Worm (Caenorhabditis elegans) whole organism, late embryonic: Measurements from ENCODE around the gene R05G6.10.

Source experiments
- dmd-4 ChIP-seq: sonication (generic microtip); optimal IDR thresholded peaks from 2 replicates; lab custom pipeline; 2016; ENCODE audit warnings: borderline replicate concordance, missing genetic modification characterization, missing compliant biosample characterization
- nfya-1 ChIP-seq: sonication (generic microtip); optimal IDR thresholded peaks from 2 replicates; lab custom pipeline; 2017; ENCODE audit warnings: missing genetic modification characterization, mild to moderate bottlenecking, missing compliant biosample characterization, antibody characterized with exemption, moderate library complexity
- nhr-11 ChIP-seq: fragments of 150-350 bp; optimal IDR thresholded peaks from 2 replicates; lab custom pipeline; 2014; ENCODE audit warnings: missing biosample characterization, missing genetic modification characterization
- syd-9 ChIP-seq: sonication (generic microtip); optimal IDR thresholded peaks from 2 replicates; lab custom pipeline; 2016; ENCODE audit warnings: mild to moderate bottlenecking, missing genetic modification characterization, moderate library complexity, missing compliant biosample characterization
- tbx-2 ChIP-seq: sonication (generic microtip); optimal IDR thresholded peaks from 2 replicates; lab custom pipeline; 2016; ENCODE audit warnings: missing genetic modification characterization, missing compliant biosample characterization
- unc-3 ChIP-seq, 2 experiments: fragments of 200-800 bp in 1 of 2; sonication (Bioruptor generic) in 1 of 2; sonication (generic microtip) in 1 of 2; conservative IDR thresholded peaks in 1 of 2; optimal IDR thresholded peaks in 1 of 2; 2 replicates each; pipeline versions ENCODE4 v1.3.6 to Lab custom; 2016 to 2022; ENCODE audit warnings: missing compliant biosample characterization in 2 of 2, missing genetic modification characterization in 2 of 2, missing genetic modification reagents in 1 of 2
- unc-86 ChIP-seq: sonication (generic microtip); optimal IDR thresholded peaks from 2 replicates; lab custom pipeline; 2016; ENCODE audit warnings: missing genetic modification characterization, missing compliant biosample characterization

DNA sequence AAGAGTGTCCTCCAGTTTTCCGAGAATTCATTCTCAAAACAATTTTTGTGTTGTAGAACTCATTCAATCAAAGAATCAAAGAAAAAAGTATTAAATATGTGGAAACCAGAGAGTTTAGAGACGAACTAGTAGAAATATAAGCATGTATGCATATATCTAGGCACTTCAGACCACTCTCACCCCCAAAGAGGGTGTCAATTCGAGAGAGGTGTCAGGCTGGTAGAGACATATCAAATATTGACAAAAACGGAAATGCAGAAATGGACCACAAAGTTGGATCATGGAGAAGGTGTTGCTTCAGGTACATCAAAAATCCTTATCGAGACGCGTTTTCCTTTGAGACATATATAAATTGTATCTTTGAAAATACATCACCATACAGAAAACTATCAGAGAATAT, 18.6 kb downstream of the R05G6.10 start:
- TF ChIP-seq unc-86 (tag; lab: Kevin White, UChicago): no peak
- no peak for TF ChIP-seq tbx-2 (tag; lab: Kevin White, UChicago)
- TF ChIP-seq unc-3 (GFP tag; conservative IDR thresholded peaks at IDR 0.05; lab: Robert Waterston, UW): no peak
- TF ChIP-seq unc-3 (tag; optimal IDR thresholded peaks at IDR 0.05; lab: Kevin White, UChicago): no peak
- no peak for TF ChIP-seq nhr-11
- no peak for TF ChIP-seq dmd-4 (tag; lab: Kevin White, UChicago)
- TF ChIP-seq syd-9 (tag; lab: Kevin White, UChicago): no peak
- TF ChIP-seq nfya-1 (tag; lab: Kevin White, UChicago): no peak
